Worm (Caenorhabditis elegans) whole organism, young adult: ENCODE measurements around the gene F16F9.1.

Experiments
- B0019.2 ChIP-seq: fragments of 200-800 bp; sonication (Bioruptor generic); conservative IDR thresholded peaks from 2 replicates; pipeline ENCODE4 v1.3.6; 2022; ENCODE audit warnings: missing genetic modification reagents, missing genetic modification characterization, missing compliant biosample characterization
- F10E7.11 ChIP-seq: sonication (generic microtip); optimal IDR thresholded peaks from 2 replicates; lab custom pipeline; 2017; ENCODE audit warnings: mild to moderate bottlenecking, missing genetic modification characterization, moderate library complexity, missing compliant biosample characterization
- F22D6.2 ChIP-seq: sonication (generic microtip); optimal IDR thresholded peaks from 2 replicates; lab custom pipeline; 2016; ENCODE audit warnings: mild to moderate bottlenecking, missing genetic modification characterization, missing compliant biosample characterization
- F23B12.7 ChIP-seq: sonication (generic microtip); optimal IDR thresholded peaks from 2 replicates; lab custom pipeline; 2017; ENCODE audit warnings: missing genetic modification characterization, mild to moderate bottlenecking, missing compliant biosample characterization, antibody characterized with exemption, moderate library complexity; ENCODE audit not compliant: insufficient read depth
- F33H1.4 ChIP-seq: fragments of 200-800 bp; sonication (Bioruptor generic); IDR thresholded peaks from 2 replicates; pipeline ENCODE4 v1.3.6; 2022; ENCODE audit warnings: missing genetic modification reagents, missing genetic modification characterization, missing compliant biosample characterization
- F57A8.1 ChIP-seq: fragments of 200-800 bp; sonication (Bioruptor generic); optimal IDR thresholded peaks from 2 replicates; lab custom pipeline; 2018; ENCODE audit warnings: mild to moderate bottlenecking, missing genetic modification characterization, moderate library complexity, missing compliant biosample characterization
- K11D2.4 ChIP-seq: fragments of 200-800 bp; sonication (Bioruptor generic); IDR thresholded peaks from 2 replicates; pipeline ENCODE4 v1.3.6; 2022; ENCODE audit warnings: missing genetic modification reagents, missing genetic modification characterization, missing compliant biosample characterization
- T26A5.8 ChIP-seq: sonication (generic microtip); optimal IDR thresholded peaks from 2 replicates; lab custom pipeline; 2016; ENCODE audit warnings: missing genetic modification characterization, missing compliant biosample characterization
- Y67H2A.10 ChIP-seq: fragments of 200-800 bp; sonication (Bioruptor generic); conservative IDR thresholded peaks from 2 replicates; pipeline ENCODE4 v1.3.6; 2022; ENCODE audit warnings: missing genetic modification reagents, missing genetic modification characterization, missing compliant biosample characterization
- ama-1 ChIP-seq, 3 experiments: fragments of 150-350 bp in 1 of 3; sonication (generic microtip) in 2 of 3; optimal IDR thresholded peaks; 2 replicates each; lab custom pipeline; 2014 to 2018; ENCODE audit warnings: missing biosample characterization in 2 of 3, missing genetic modification characterization in 2 of 3, missing genetic modification reagents in 2 of 3
- aptf-2 ChIP-seq: fragments of 200-800 bp; sonication (Bioruptor generic); conservative IDR thresholded peaks from 2 replicates; pipeline ENCODE4 v1.3.6; 2022; ENCODE audit warnings: missing genetic modification reagents, missing genetic modification characterization, missing compliant biosample characterization
- aptf-3 ChIP-seq: fragments of 200-800 bp; sonication (Bioruptor generic); IDR thresholded peaks from 2 replicates; pipeline ENCODE4 v1.3.6; 2022; ENCODE audit warnings: missing genetic modification characterization, missing compliant biosample characterization
- atf-7 ChIP-seq: sonication (generic microtip); optimal IDR thresholded peaks from 2 replicates; lab custom pipeline; 2017; ENCODE audit warnings: mild to moderate bottlenecking, missing genetic modification characterization, missing compliant biosample characterization
- attf-3 ChIP-seq: fragments of 200-800 bp; sonication (Bioruptor generic); conservative IDR thresholded peaks from 2 replicates; pipeline ENCODE4 v1.3.6; 2022; ENCODE audit warnings: missing genetic modification reagents, missing genetic modification characterization, missing compliant biosample characterization
- attf-6 ChIP-seq: fragments of 200-800 bp; sonication (Bioruptor generic); IDR thresholded peaks from 2 replicates; pipeline ENCODE4 v1.3.6; 2022; ENCODE audit warnings: missing genetic modification reagents, missing genetic modification characterization, missing compliant biosample characterization
- bed-2 ChIP-seq: fragments of 200-800 bp; sonication (Bioruptor generic); IDR thresholded peaks from 2 replicates; pipeline ENCODE4 v1.3.6; 2022; ENCODE audit warnings: missing genetic modification reagents, missing genetic modification characterization, missing compliant biosample characterization
- ccch-3 ChIP-seq: fragments of 200-800 bp; sonication (Bioruptor generic); optimal IDR thresholded peaks from 2 replicates; lab custom pipeline; 2018; ENCODE audit warnings: mild to moderate bottlenecking, missing genetic modification characterization, missing compliant biosample characterization
- ceh-100 ChIP-seq: fragments of 200-800 bp; sonication (Bioruptor generic); IDR thresholded peaks from 2 replicates; pipeline ENCODE4 v1.3.6; 2022; ENCODE audit warnings: missing genetic modification reagents, missing genetic modification characterization, missing compliant biosample characterization
- ceh-27 ChIP-seq: fragments of 200-800 bp; sonication (Bioruptor generic); optimal IDR thresholded peaks from 2 replicates; lab custom pipeline; 2018; ENCODE audit warnings: mild to moderate bottlenecking, missing genetic modification characterization, moderate library complexity, missing compliant biosample characterization
- chd-7 ChIP-seq: sonication (generic microtip); optimal IDR thresholded peaks from 2 replicates; lab custom pipeline; 2016; ENCODE audit warnings: mild to moderate bottlenecking, missing genetic modification characterization, moderate library complexity, missing compliant biosample characterization
- die-1 ChIP-seq: sonication (generic microtip); optimal IDR thresholded peaks from 2 replicates; lab custom pipeline; 2016; ENCODE audit warnings: missing genotype, mild to moderate bottlenecking, missing genetic modification characterization, missing compliant biosample characterization
- dox-1 ChIP-seq: fragments of 200-800 bp; sonication (Bioruptor generic); IDR thresholded peaks from 2 replicates; pipeline ENCODE4 v1.3.6; 2022; ENCODE audit warnings: missing genetic modification reagents, missing genetic modification characterization, missing compliant biosample characterization
- hmg-20 ChIP-seq: fragments of 200-800 bp; sonication (Bioruptor generic); IDR thresholded peaks from 2 replicates; pipeline ENCODE4 v1.3.6; 2022; ENCODE audit warnings: missing genetic modification reagents, missing genetic modification characterization, missing compliant biosample characterization
- hrde-1 ChIP-seq: sonication (generic microtip); optimal IDR thresholded peaks from 2 replicates; lab custom pipeline; 2016; ENCODE audit warnings: missing genetic modification characterization, mild to moderate bottlenecking, missing compliant biosample characterization, moderate library complexity, missing genotype, missing genetic modification reagents, borderline replicate concordance
- hsf-1 ChIP-seq: fragments of 200-800 bp; sonication (Bioruptor generic); IDR thresholded peaks from 2 replicates; pipeline ENCODE4 v1.3.6; 2022; ENCODE audit warnings: missing genetic modification reagents, missing genetic modification characterization, missing compliant biosample characterization
- lag-1 ChIP-seq: fragments of 200-800 bp; sonication (Bioruptor generic); IDR thresholded peaks from 2 replicates; pipeline ENCODE4 v1.3.6; 2022; ENCODE audit warnings: missing genetic modification reagents, missing genetic modification characterization, missing compliant biosample characterization
- lin-26 ChIP-seq: fragments of 200-800 bp; sonication (Bioruptor generic); IDR thresholded peaks from 2 replicates; pipeline ENCODE4 v1.3.6; 2022; ENCODE audit warnings: missing genetic modification reagents, missing genetic modification characterization, missing compliant biosample characterization
- lin-40 ChIP-seq: sonication (generic microtip); optimal IDR thresholded peaks from 2 replicates; lab custom pipeline; 2016; ENCODE audit warnings: missing genetic modification characterization, mild to moderate bottlenecking, missing compliant biosample characterization, missing genotype, missing genetic modification reagents
- madf-10 ChIP-seq: sonication (generic microtip); optimal IDR thresholded peaks from 2 replicates; lab custom pipeline; 2016; ENCODE audit warnings: mild to moderate bottlenecking, missing genetic modification characterization, missing compliant biosample characterization
- madf-3 ChIP-seq: fragments of 200-800 bp; sonication (Bioruptor generic); IDR thresholded peaks from 2 replicates; pipeline ENCODE4 v1.3.6; 2022; ENCODE audit warnings: missing genetic modification reagents, missing genetic modification characterization, missing compliant biosample characterization
- mel-28 ChIP-seq: sonication (generic microtip); optimal IDR thresholded peaks from 2 replicates; lab custom pipeline; 2016; ENCODE audit warnings: borderline replicate concordance, mild to moderate bottlenecking, missing genetic modification characterization, missing compliant biosample characterization
- nfya-2 ChIP-seq: fragments of 200-800 bp; sonication (Bioruptor generic); IDR thresholded peaks from 2 replicates; pipeline ENCODE4 v1.3.6; 2022; ENCODE audit warnings: missing genetic modification reagents, missing genetic modification characterization, missing compliant biosample characterization
- nhr-80 ChIP-seq: sonication (generic microtip); optimal IDR thresholded peaks from 2 replicates; lab custom pipeline; 2016; ENCODE audit warnings: missing genetic modification characterization, missing compliant biosample characterization
- nhr-90 ChIP-seq: sonication (generic microtip); optimal IDR thresholded peaks from 2 replicates; lab custom pipeline; 2016; ENCODE audit warnings: missing genotype, mild to moderate bottlenecking, missing genetic modification characterization, missing compliant biosample characterization
- pha-4 ChIP-seq: fragments of 150-350 bp; sonication (generic microtip); optimal IDR thresholded peaks from 2 replicates; lab custom pipeline; 2014; ENCODE audit warnings: missing biosample characterization, missing genetic modification reagents, missing genetic modification characterization
- repo-1 ChIP-seq: sonication (generic microtip); optimal IDR thresholded peaks from 2 replicates; lab custom pipeline; 2017; ENCODE audit warnings: mild to moderate bottlenecking, missing genetic modification characterization, missing compliant biosample characterization
- sdz-38 ChIP-seq: sonication (generic microtip); optimal IDR thresholded peaks from 2 replicates; lab custom pipeline; 2016; ENCODE audit warnings: missing genotype, missing genetic modification characterization, missing compliant biosample characterization
- snpc-1.3 ChIP-seq: sonication (generic microtip); optimal IDR thresholded peaks from 2 replicates; lab custom pipeline; 2017; ENCODE audit warnings: missing genetic modification characterization, mild to moderate bottlenecking, missing compliant biosample characterization, antibody characterized with exemption, moderate library complexity, missing genotype, missing genetic modification reagents; ENCODE audit not compliant: insufficient read depth
- snpc-3.4 ChIP-seq: sonication (generic microtip); optimal IDR thresholded peaks from 2 replicates; lab custom pipeline; 2017; ENCODE audit warnings: missing genetic modification characterization, mild to moderate bottlenecking, missing compliant biosample characterization, antibody characterized with exemption, moderate library complexity, missing genotype, missing genetic modification reagents
- tbp1 ChIP-seq: fragments of 200-800 bp; sonication (Bioruptor generic); optimal IDR thresholded peaks from 2 replicates; lab custom pipeline; 2018; ENCODE audit warnings: mild to moderate bottlenecking, missing genetic modification characterization, missing compliant biosample characterization
- tlf-1 ChIP-seq: fragments of 200-800 bp; sonication (Bioruptor generic); optimal IDR thresholded peaks from 2 replicates; lab custom pipeline; 2018; ENCODE audit warnings: mild to moderate bottlenecking, missing genetic modification characterization, missing compliant biosample characterization
- unc-62 ChIP-seq: fragments of 150-350 bp; optimal IDR thresholded peaks from 2 replicates; lab custom pipeline; 2014; ENCODE audit warnings: missing biosample characterization, missing genetic modification reagents, missing genetic modification characterization
- ztf-25 ChIP-seq: fragments of 200-800 bp; sonication (Bioruptor generic); IDR thresholded peaks from 2 replicates; pipeline ENCODE4 v1.3.6; 2022; ENCODE audit warnings: missing genetic modification reagents, missing genetic modification characterization, missing compliant biosample characterization

F16F9.1 gene

ce11 chrX:8432361-8432760, 13.8 kb upstream of the F16F9.1 start, which contains the start of gene kin-9:
kin-9 (plus strand) TSS chrX:8432661.
- TF ChIP-seq mel-28 (tag; lab: Kevin White, UChicago) = no peak
- no peak for TF ChIP-seq aptf-2 (GFP tag; lab: Robert Waterston, UW)
- TF ChIP-seq F22D6.2 (tag; lab: Kevin White, UChicago) = no peak
- no peak for TF ChIP-seq hmg-20
- TF ChIP-seq lin-26 (GFP tag; lab: Robert Waterston, UW) = no peak
- TF ChIP-seq ztf-25 (GFP tag; lab: Robert Waterston, UW) = no peak

- TF ChIP-seq tbp1 (no peak), dox-1 (GFP tag; lab: Robert Waterston, UW) (no peak), K11D2.4 (GFP tag; lab: Robert Waterston, UW) (no peak), tlf-1 (no peak), ztf-25 (GFP tag; lab: Robert Waterston, UW) (no peak), ceh-27 (no peak), T26A5.8 (tag; lab: Kevin White, UChicago) (no peak), lin-26 (GFP tag; lab: Robert Waterston, UW) (no peak), ccch-3 (no peak), nfya-2 (GFP tag; lab: Robert Waterston, UW) (no peak), bed-2 (GFP tag; lab: Robert Waterston, UW) (no peak), ama-1 (optimal IDR thresholded peaks at IDR 0.05; lab: Kevin White, UChicago) (no peak), ama-1 (GFP tag; optimal IDR thresholded peaks at IDR 0.05; lab: Kevin White, UChicago) (no peak), snpc-1.3 (tag; lab: Kevin White, UChicago) (no peak), nhr-80 (tag; lab: Kevin White, UChicago) (no peak), nhr-90 (tag; lab: Kevin White, UChicago) (no peak), F22D6.2 (tag; lab: Kevin White, UChicago) (no peak), attf-3 (GFP tag; lab: Robert Waterston, UW) (no peak), F57A8.1 (GFP tag; lab: Kevin White, UChicago) (no peak), attf-6 (GFP tag; lab: Robert Waterston, UW) (no peak), pha-4 (no peak)
Observed at ce11 chrX:8438756-8439155, 7.5 kb upstream of the F16F9.1 start.

- TF ChIP-seq madf-10 (tag; lab: Kevin White, UChicago) (peak; percentile 20), ztf-25 (GFP tag; lab: Robert Waterston, UW) (no peak), nhr-80 (tag; lab: Kevin White, UChicago) (peak; percentile 70), F33H1.4 (GFP tag; lab: Robert Waterston, UW) (no peak), atf-7 (tag; lab: Kevin White, UChicago) (peak; percentile 22)
Observed at ce11 chrX:8440001-8440735, 6.0 kb upstream of the F16F9.1 start.

ce11 chrX:8444922-8445321, 1.3 kb upstream of the F16F9.1 start:
- TF ChIP-seq aptf-3 (GFP tag; lab: Robert Waterston, UW) (no peak), lin-40 (no peak), Y67H2A.10 (GFP tag; lab: Robert Waterston, UW) (no peak), T26A5.8 (tag; lab: Kevin White, UChicago) (no peak), B0019.2 (no peak), ceh-100 (no peak), unc-62 (GFP tag; lab: Kevin White, UChicago) (no peak), hrde-1 (no peak), F10E7.11 (no peak), sdz-38 (tag; lab: Kevin White, UChicago) (no peak), F23B12.7 (tag; lab: Kevin White, UChicago) (no peak), repo-1 (tag; lab: Kevin White, UChicago) (no peak), chd-7 (tag; lab: Kevin White, UChicago) (no peak), madf-3 (GFP tag; lab: Robert Waterston, UW) (no peak), die-1 (no peak), hsf-1 (no peak), lag-1 (GFP tag; lab: Robert Waterston, UW) (no peak), attf-3 (GFP tag; lab: Robert Waterston, UW) (no peak), snpc-3.4 (tag; lab: Kevin White, UChicago) (no peak)
